Worm (Caenorhabditis elegans): ENCODE data around the gene pde-3.

Gene pde-3

ce11 chrII:14919148-14919755 lies at the start of gene pde-3:
Gene pde-3 (plus strand): TSS chrII:14919705.
- no peak for TF ChIP-seq nhr-19 (GFP tag; conservative IDR thresholded peaks at IDR 0.05)
- TF ChIP-seq lin-39 (tag; optimal IDR thresholded peaks at IDR 0.05), result no peak
- TF ChIP-seq efl-1 (optimal IDR thresholded peaks at IDR 0.05), result no peak
- TF ChIP-seq efl-1 (GFP tag; optimal IDR thresholded peaks at IDR 0.05 in 1 of 2), result peak in 1 of 2 experiments; percentile 65
- TF ChIP-seq nhr-85 (tag), result peak; percentile 25
- TF ChIP-seq egl-27 (tag; optimal IDR thresholded peaks at IDR 0.05), result no peak

ce11 chrII:14876737-14877203 lies 42.7 kb upstream of the pde-3 start, which contains the start of gene Y53F4A.2:
Gene Y53F4A.2 (minus strand): TSS chrII:14877153.
- no peak for TF ChIP-seq nhr-84 (tag; optimal IDR thresholded peaks at IDR 0.05)
- TF ChIP-seq nhr-77 (tag; optimal IDR thresholded peaks at IDR 0.05), result no peak
- TF ChIP-seq sptf-1 (tag; optimal IDR thresholded peaks at IDR 0.05), result no peak
- TF ChIP-seq ceh-63 (GFP tag; optimal IDR thresholded peaks at IDR 0.05), result no peak
- no peak for TF ChIP-seq nhr-237 (tag; optimal IDR thresholded peaks at IDR 0.05)
- no peak for TF ChIP-seq elt-3 (tag; optimal IDR thresholded peaks at IDR 0.05)
- TF ChIP-seq irx-1 (tag; optimal IDR thresholded peaks at IDR 0.05), result no peak
- no peak for TF ChIP-seq tbx-2 (tag; optimal IDR thresholded peaks at IDR 0.05)
- TF ChIP-seq nhr-28 (tag; optimal IDR thresholded peaks at IDR 0.05), result no peak
- TF ChIP-seq zip-4 (GFP tag; optimal IDR thresholded peaks at IDR 0.05), result no peak
- TF ChIP-seq unc-86 (tag; optimal IDR thresholded peaks at IDR 0.05), result no peak
- TF ChIP-seq elt-2 (tag; optimal IDR thresholded peaks at IDR 0.05), result no peak
- no peak for TF ChIP-seq unc-62 (GFP tag; optimal IDR thresholded peaks at IDR 0.05)
- no peak for TF ChIP-seq mdl-1 (tag; optimal IDR thresholded peaks at IDR 0.05)
- no peak for TF ChIP-seq vab-15 (tag; optimal IDR thresholded peaks at IDR 0.05)
- no peak for TF ChIP-seq xbp-1 (tag; optimal IDR thresholded peaks at IDR 0.05)
- TF ChIP-seq ceh-8 (GFP tag; optimal IDR thresholded peaks at IDR 0.05), result no peak
- no peak for TF ChIP-seq rnt-1 (tag; optimal IDR thresholded peaks at IDR 0.05)
- TF ChIP-seq snu-23 (GFP tag; optimal IDR thresholded peaks at IDR 0.05), result no peak
- TF ChIP-seq sup-37 (GFP tag; optimal IDR thresholded peaks at IDR 0.05), result no peak

DNA sequence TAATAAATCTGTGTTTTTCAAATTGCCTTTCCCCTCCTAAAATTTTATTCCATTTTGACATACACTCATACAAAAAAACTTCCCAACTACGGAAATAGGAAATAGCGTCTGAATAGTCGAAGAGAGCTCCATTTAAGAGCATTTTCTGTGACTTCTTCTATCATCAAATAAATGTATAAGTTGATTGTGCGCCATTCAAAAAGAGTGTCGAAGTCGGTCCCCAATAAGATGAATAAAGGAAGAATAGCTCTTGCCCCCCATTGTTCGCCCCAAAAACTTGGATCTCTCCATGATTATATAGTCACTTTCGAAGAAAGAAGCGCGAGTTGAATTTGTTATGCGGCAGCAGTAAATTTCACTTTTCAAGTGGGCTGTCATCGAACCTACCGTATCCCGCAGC lies 27.0 kb upstream of the pde-3 start:
- TF ChIP-seq fkh-10 (GFP tag; optimal IDR thresholded peaks at IDR 0.05) (peak; percentile 50), nhr-11 (tag; optimal IDR thresholded peaks at IDR 0.05) (no peak), irx-1 (tag; optimal IDR thresholded peaks at IDR 0.05) (peak; percentile 85)

- no peak for TF ChIP-seq elt-3 (tag; optimal IDR thresholded peaks at IDR 0.05)
- no peak for TF ChIP-seq ces-1 (GFP tag; optimal IDR thresholded peaks at IDR 0.05)
- no peak for TF ChIP-seq nhr-76 (tag; optimal IDR thresholded peaks at IDR 0.05)
These were observed 23.0 kb upstream of the pde-3 start for ce11 chrII:14896503-14896902.

ce11 chrII:14902193-14902592 lies 17.3 kb upstream of the pde-3 start, which contains the start of gene cog-1:
Gene cog-1 (plus strand): TSS chrII:14902493.
- TF ChIP-seq aly-2 (tag; optimal IDR thresholded peaks at IDR 0.05) (no peak), efl-1 (optimal IDR thresholded peaks at IDR 0.05) (no peak), efl-1 (GFP tag; optimal IDR thresholded peaks at IDR 0.05 in 1 of 2) (peak in 1 of 2 experiments; percentile 2)

- TF ChIP-seq irx-1 (tag; optimal IDR thresholded peaks at IDR 0.05), result peak; percentile 83
- no peak for TF ChIP-seq nhr-20 (tag; optimal IDR thresholded peaks at IDR 0.05)
These were observed 15.9 kb upstream of the pde-3 start for ce11 chrII:14903611-14904010.

All from whole organism, L1 larva.